Worm (Caenorhabditis elegans) whole organism, young adult: ENCODE results near the gene sra-26.

Experiments used
- B0019.2 ChIP-seq: fragments of 200-800 bp; sonication (Bioruptor generic); conservative IDR thresholded peaks from 2 replicates; pipeline ENCODE4 v1.3.6; 2022; ENCODE audit warnings: missing genetic modification reagents, missing genetic modification characterization, missing compliant biosample characterization
- Y95B8A.8 ChIP-seq: fragments of 200-800 bp; sonication (Bioruptor generic); IDR thresholded peaks from 2 replicates; pipeline ENCODE4 v1.3.6; 2022; ENCODE audit warnings: missing genetic modification reagents, missing genetic modification characterization, missing compliant biosample characterization
- chd-7 ChIP-seq: sonication (generic microtip); optimal IDR thresholded peaks from 2 replicates; lab custom pipeline; 2016; ENCODE audit warnings: mild to moderate bottlenecking, missing genetic modification characterization, moderate library complexity, missing compliant biosample characterization
- die-1 ChIP-seq: sonication (generic microtip); optimal IDR thresholded peaks from 2 replicates; lab custom pipeline; 2016; ENCODE audit warnings: missing genotype, mild to moderate bottlenecking, missing genetic modification characterization, missing compliant biosample characterization
- lsy-27 ChIP-seq: sonication (generic microtip); optimal IDR thresholded peaks from 2 replicates; lab custom pipeline; 2017; ENCODE audit warnings: missing genetic modification characterization, mild to moderate bottlenecking, missing compliant biosample characterization, antibody characterized with exemption, missing genotype, borderline replicate concordance; ENCODE audit not compliant: insufficient read depth
- madf-10 ChIP-seq: sonication (generic microtip); optimal IDR thresholded peaks from 2 replicates; lab custom pipeline; 2016; ENCODE audit warnings: mild to moderate bottlenecking, missing genetic modification characterization, missing compliant biosample characterization
- nfya-1 ChIP-seq: sonication (generic microtip); optimal IDR thresholded peaks from 2 replicates; lab custom pipeline; 2017; ENCODE audit warnings: antibody characterized with exemption, missing compliant biosample characterization, missing genetic modification characterization, borderline replicate concordance; ENCODE audit not compliant: insufficient read depth
- sdz-38 ChIP-seq: sonication (generic microtip); optimal IDR thresholded peaks from 2 replicates; lab custom pipeline; 2016; ENCODE audit warnings: missing genotype, missing genetic modification characterization, missing compliant biosample characterization

DNA sequence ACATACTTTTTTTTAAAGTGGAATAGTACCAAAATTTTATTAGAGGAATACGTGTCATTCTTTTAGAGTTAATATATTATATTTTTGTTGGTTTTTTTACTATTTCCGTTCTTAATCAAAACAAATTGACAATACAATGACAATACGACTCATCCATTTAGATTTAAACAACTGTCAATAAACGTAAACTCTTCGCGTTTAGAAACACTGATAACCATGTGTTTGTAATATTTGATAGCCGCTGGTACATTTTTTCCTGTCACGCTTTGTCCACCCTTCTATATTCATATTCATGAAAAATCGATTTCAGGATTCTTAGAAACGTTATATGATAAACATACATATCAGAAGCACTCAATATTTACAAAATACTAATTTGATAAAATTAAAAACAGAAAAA lies 12.2 kb upstream of the sra-26 start:
- no peak for TF ChIP-seq chd-7 (tag; lab: Kevin White, UChicago)
- no peak for TF ChIP-seq lsy-27 (tag; lab: Kevin White, UChicago)
- TF ChIP-seq sdz-38 (tag; lab: Kevin White, UChicago) = no peak
- TF ChIP-seq Y95B8A.8 (GFP tag; lab: Robert Waterston, UW) = no peak
- no peak for TF ChIP-seq B0019.2 (GFP tag; lab: Robert Waterston, UW)
- TF ChIP-seq die-1 (tag; lab: Kevin White, UChicago) = no peak
- TF ChIP-seq nfya-1 (tag; lab: Kevin White, UChicago) = no peak
- TF ChIP-seq madf-10 (tag; lab: Kevin White, UChicago) = no peak
